Worm (Caenorhabditis elegans): ENCODE results near the gene Y38C1AA.19.

Gene Y38C1AA.19

ce11 chrIV:125881-126781, 33.8 kb upstream of the Y38C1AA.19 start, which contains the start of the genes grld-1 and cox-6C:
Gene grld-1, minus strand, starts transcription at chrIV:125931.
Gene cox-6C, plus strand, starts transcription at chrIV:126731.
- TF ChIP-seq nhr-25 (tag; optimal IDR thresholded peaks at IDR 0.05; ENCODE audit: borderline replicate concordance, insufficient read depth) (no peak), D1046.2 (GFP tag; IDR thresholded peaks at IDR 0.05) (no peak), php-3 (GFP tag; IDR thresholded peaks at IDR 0.05) (no peak), pha-4 (GFP tag; IDR thresholded peaks at IDR 0.05) (no peak), pha-4 (tag; optimal IDR thresholded peaks at IDR 0.05) (no peak), jun-1 (tag; optimal IDR thresholded peaks at IDR 0.05) (no peak), daf-8 (GFP tag; IDR thresholded peaks at IDR 0.05) (no peak), ama-1 (optimal IDR thresholded peaks at IDR 0.05) (no peak), pqm-1 (tag; optimal IDR thresholded peaks at IDR 0.05) (no peak), cey-2 (tag; optimal IDR thresholded peaks at IDR 0.05; ENCODE audit: borderline replicate concordance, insufficient read depth) (no peak), ceh-44 (GFP tag; IDR thresholded peaks at IDR 0.05) (no peak), tra-1 (GFP tag; IDR thresholded peaks at IDR 0.05) (no peak), dmd-6 (GFP tag; IDR thresholded peaks at IDR 0.05) (no peak), T26A8.4 (GFP tag; IDR thresholded peaks at IDR 0.05) (no peak), F26F4.8 (GFP tag; conservative IDR thresholded peaks at IDR 0.05) (no peak), ztf-7 (tag; optimal IDR thresholded peaks at IDR 0.05) (no peak), Y5F2A.4 (GFP tag; optimal IDR thresholded peaks at IDR 0.05) (no peak), snpc-1.2 (GFP tag; IDR thresholded peaks at IDR 0.05) (no peak), R02D3.7 (tag; optimal IDR thresholded peaks at IDR 0.05) (no peak), ceh-28 (tag; optimal IDR thresholded peaks at IDR 0.05) (no peak), lim-7 (GFP tag; IDR thresholded peaks at IDR 0.05) (no peak), lin-29 (GFP tag; IDR thresholded peaks at IDR 0.05) (no peak), madf-5 (GFP tag; IDR thresholded peaks at IDR 0.05) (no peak), ceh-82 (tag; optimal IDR thresholded peaks at IDR 0.05) (no peak), dmd-9 (GFP tag; IDR thresholded peaks at IDR 0.05) (no peak), ZK546.5 (tag; optimal IDR thresholded peaks at IDR 0.05) (no peak), egl-27 (tag; optimal IDR thresholded peaks at IDR 0.05) (no peak), duxl-1 (tag; optimal IDR thresholded peaks at IDR 0.05; ENCODE audit: poor library complexity) (no peak), unc-39 (tag; optimal IDR thresholded peaks at IDR 0.05) (no peak), mes-2 (tag; optimal IDR thresholded peaks at IDR 0.05; ENCODE audit: poor library complexity, severe bottlenecking) (peak; percentile 73), hlh-30 (tag; optimal IDR thresholded peaks at IDR 0.05; ENCODE audit: insufficient read depth) (peak; percentile 54), nhr-76 (tag; optimal IDR thresholded peaks at IDR 0.05) (no peak), hlh-11 (tag; optimal IDR thresholded peaks at IDR 0.05) (peak; percentile 54), dpl-1 (GFP tag; optimal IDR thresholded peaks at IDR 0.05) (peak; percentile 45), aly-2 (tag; optimal IDR thresholded peaks at IDR 0.05) (no peak), vab-7 (GFP tag; IDR thresholded peaks at IDR 0.05) (no peak), hif-1 (tag; optimal IDR thresholded peaks at IDR 0.05) (peak in 1 of 2 experiments; percentile 85), nhr-41 (GFP tag; IDR thresholded peaks at IDR 0.05) (no peak), zip-11 (GFP tag; IDR thresholded peaks at IDR 0.05) (no peak), daf-19 (GFP tag; conservative IDR thresholded peaks at IDR 0.05) (no peak), ctbp-1 (GFP tag; IDR thresholded peaks at IDR 0.05) (no peak), ZK337.2 (GFP tag; IDR thresholded peaks at IDR 0.05) (no peak), nhr-28 (tag; optimal IDR thresholded peaks at IDR 0.05) (peak; percentile 37), mdl-1 (tag; optimal IDR thresholded peaks at IDR 0.05) (peak in 1 of 2 experiments; percentile 26), mxl-3 (GFP tag; optimal IDR thresholded peaks at IDR 0.05) (no peak), mxl-2 (GFP tag; conservative IDR thresholded peaks at IDR 0.05) (no peak), egl-43 (GFP tag; IDR thresholded peaks at IDR 0.05) (no peak), F37D6.2 (tag; optimal IDR thresholded peaks at IDR 0.05) (peak; percentile 32), madf-9 (GFP tag; conservative IDR thresholded peaks at IDR 0.05) (no peak)
